Worm (Caenorhabditis elegans): ENCODE measurements around the gene Y44F5A.1.

Y44F5A.1 gene

DNA sequence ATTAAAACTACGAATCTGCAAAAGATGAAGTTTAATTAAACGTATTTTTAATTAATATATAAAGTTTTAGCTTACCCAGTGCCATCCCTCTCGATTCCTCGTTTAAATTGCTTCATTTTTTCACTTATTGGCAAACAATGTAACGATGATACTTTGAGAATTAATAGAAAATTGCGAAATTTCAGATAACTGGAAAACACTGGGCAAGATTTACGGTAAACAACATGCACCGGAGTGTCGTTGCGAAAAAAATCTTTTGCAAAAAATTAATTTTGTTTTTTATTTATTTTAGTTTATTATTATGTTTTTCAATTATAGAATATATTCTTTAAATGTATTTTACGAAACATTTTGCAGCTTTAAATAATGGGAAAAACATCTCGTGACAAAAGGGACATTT lies 43.4 kb downstream of the Y44F5A.1 start, which contains the start of the genes pelo-1 and R74.7 (continued):
- TF ChIP-seq zip-11 (GFP tag; IDR thresholded peaks at IDR 0.05), result no peak
- no peak for TF ChIP-seq T26A8.4 (GFP tag; IDR thresholded peaks at IDR 0.05)
- TF ChIP-seq hlh-11 (tag; optimal IDR thresholded peaks at IDR 0.05), result no peak
- no peak for TF ChIP-seq dmd-9 (GFP tag; IDR thresholded peaks at IDR 0.05)
- no peak for TF ChIP-seq nhr-102 (tag; optimal IDR thresholded peaks at IDR 0.05)
- no peak for TF ChIP-seq madf-9 (GFP tag; conservative IDR thresholded peaks at IDR 0.05)
- TF ChIP-seq lin-15B (tag; optimal IDR thresholded peaks at IDR 0.05), result no peak
- no peak for TF ChIP-seq ZK546.5 (tag; optimal IDR thresholded peaks at IDR 0.05)
- TF ChIP-seq snpc-1.2 (GFP tag; IDR thresholded peaks at IDR 0.05), result no peak
- TF ChIP-seq dve-1 (tag; optimal IDR thresholded peaks at IDR 0.05; ENCODE audit: insufficient read depth), result no peak
- TF ChIP-seq zip-2 (tag; optimal IDR thresholded peaks at IDR 0.05), result peak; percentile 2
- TF ChIP-seq aly-2 (tag; optimal IDR thresholded peaks at IDR 0.05), result no peak
- TF ChIP-seq pha-4 (GFP tag; IDR thresholded peaks at IDR 0.05), result no peak
- no peak for TF ChIP-seq pha-4 (tag; optimal IDR thresholded peaks at IDR 0.05)
- no peak for TF ChIP-seq arid-1 (GFP tag; conservative IDR thresholded peaks at IDR 0.05)
- no peak for TF ChIP-seq vab-7 (GFP tag; IDR thresholded peaks at IDR 0.05)
- no peak for TF ChIP-seq mep-1 (tag; optimal IDR thresholded peaks at IDR 0.05)
- TF ChIP-seq nhr-77 (tag; optimal IDR thresholded peaks at IDR 0.05), result peak; percentile 11
- TF ChIP-seq unc-39 (tag; optimal IDR thresholded peaks at IDR 0.05), result no peak
- no peak for TF ChIP-seq D1046.2 (GFP tag; IDR thresholded peaks at IDR 0.05)

DNA sequence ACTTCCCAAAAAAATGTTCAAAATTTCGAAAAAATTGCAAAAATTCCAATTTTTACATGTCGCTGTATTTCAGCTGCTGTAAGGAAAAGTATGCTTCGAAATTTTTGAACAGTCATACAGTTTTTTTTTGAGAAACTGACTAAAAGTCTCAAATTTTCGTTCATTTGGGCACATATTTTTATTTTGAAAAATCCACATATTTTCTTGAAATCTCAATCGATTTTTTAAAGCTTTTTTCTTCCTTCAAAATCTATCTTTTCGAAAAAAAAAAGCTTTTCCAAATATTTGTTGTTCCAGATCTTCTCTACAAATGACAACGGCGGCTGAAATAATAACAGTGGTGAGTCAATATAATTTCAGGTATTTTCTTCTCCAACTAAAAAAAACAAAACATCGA lies 50.5 kb downstream of the Y44F5A.1 start, which contains the start of gene asd-1:
Gene asd-1 (plus strand): TSS at position 298 of the 397 bp plus-strand sequence.
- TF ChIP-seq hif-1 (tag; optimal IDR thresholded peaks at IDR 0.05) (no peak), nhr-102 (tag; optimal IDR thresholded peaks at IDR 0.05) (no peak), ZK337.2 (GFP tag; IDR thresholded peaks at IDR 0.05) (no peak), mes-2 (tag; optimal IDR thresholded peaks at IDR 0.05; ENCODE audit: poor library complexity, severe bottlenecking) (no peak), duxl-1 (tag; optimal IDR thresholded peaks at IDR 0.05; ENCODE audit: poor library complexity) (no peak), zfp-2 (tag; optimal IDR thresholded peaks at IDR 0.05) (no peak), madf-5 (GFP tag; IDR thresholded peaks at IDR 0.05) (no peak), skn-1 (tag; optimal IDR thresholded peaks at IDR 0.05) (no peak), lsy-2 (tag; optimal IDR thresholded peaks at IDR 0.05) (no peak), saeg-2 (GFP tag; IDR thresholded peaks at IDR 0.05) (no peak), ceh-28 (tag; optimal IDR thresholded peaks at IDR 0.05) (no peak), aha-1 (tag) (no peak), fkh-10 (GFP tag; optimal IDR thresholded peaks at IDR 0.05) (no peak), nhr-28 (tag; optimal IDR thresholded peaks at IDR 0.05) (no peak), D1046.2 (GFP tag; IDR thresholded peaks at IDR 0.05) (no peak), zip-11 (GFP tag; IDR thresholded peaks at IDR 0.05) (no peak), Y48G9A.11 (GFP tag; IDR thresholded peaks at IDR 0.05) (no peak), aly-2 (tag; optimal IDR thresholded peaks at IDR 0.05) (no peak)

DNA sequence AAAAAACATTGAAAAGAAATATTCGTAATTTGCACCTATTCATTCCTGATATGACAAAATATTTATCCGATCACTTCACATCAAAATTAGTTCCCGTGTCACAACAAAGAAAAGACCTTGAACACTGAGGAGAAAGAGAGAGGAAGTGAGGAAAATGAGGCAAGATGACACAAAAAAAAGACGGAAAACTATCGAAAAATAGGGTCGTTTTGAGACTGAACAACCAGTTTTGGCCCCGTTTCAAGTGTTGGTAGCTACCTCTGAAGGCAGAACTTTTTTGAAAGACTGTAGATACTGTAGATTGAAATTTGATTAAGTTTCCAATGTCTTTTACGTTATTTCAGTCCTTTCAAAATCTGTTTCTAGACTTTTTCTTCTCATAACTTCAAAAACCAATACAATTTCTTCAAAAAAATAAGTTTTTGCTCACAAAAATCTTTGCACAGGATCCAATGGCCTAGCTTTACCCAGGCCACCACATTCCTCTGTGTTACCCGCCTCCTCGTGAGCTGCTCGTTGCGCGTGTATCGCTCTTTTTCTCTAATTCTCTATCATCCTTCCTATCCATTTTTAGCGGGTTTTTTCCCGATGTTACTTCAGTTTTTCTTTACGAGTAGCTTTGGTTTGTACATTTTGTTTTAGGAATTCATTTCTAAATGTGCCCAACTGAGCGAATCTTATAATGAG lies 51.0 kb downstream of the Y44F5A.1 start:
- TF ChIP-seq nhr-77 (tag; optimal IDR thresholded peaks at IDR 0.05), result no peak
- TF ChIP-seq F49E8.2 (tag; optimal IDR thresholded peaks at IDR 0.05; ENCODE audit: borderline replicate concordance), result no peak
- no peak for TF ChIP-seq nhr-48 (tag; optimal IDR thresholded peaks at IDR 0.05)
- peak; percentile 95 for TF ChIP-seq hlh-30 (tag; optimal IDR thresholded peaks at IDR 0.05; ENCODE audit: insufficient read depth)
- peak; percentile 12 for TF ChIP-seq fkh-10 (GFP tag; optimal IDR thresholded peaks at IDR 0.05)
- TF ChIP-seq daf-16 (GFP tag; optimal IDR thresholded peaks at IDR 0.05), result no peak
- TF ChIP-seq daf-16 (tag; optimal IDR thresholded peaks at IDR 0.05), result no peak
- TF ChIP-seq tra-1 (GFP tag; IDR thresholded peaks at IDR 0.05), result no peak
- no peak for TF ChIP-seq ztf-7 (tag; optimal IDR thresholded peaks at IDR 0.05)
- TF ChIP-seq lin-39 (tag; optimal IDR thresholded peaks at IDR 0.05), result no peak
- no peak for TF ChIP-seq ztf-11 (tag; optimal IDR thresholded peaks at IDR 0.05)
- peak; percentile 68 for TF ChIP-seq hmg-1.1 (GFP tag; IDR thresholded peaks at IDR 0.05)
- peak; percentile 45 for TF ChIP-seq unc-130 (GFP tag; optimal IDR thresholded peaks at IDR 0.05)
- TF ChIP-seq hif-1 (tag; optimal IDR thresholded peaks at IDR 0.05), result peak in 1 of 2 experiments; percentile 67
- TF ChIP-seq dve-1 (tag; optimal IDR thresholded peaks at IDR 0.05; ENCODE audit: insufficient read depth), result no peak
- TF ChIP-seq lin-13 (GFP tag; optimal IDR thresholded peaks at IDR 0.05), result no peak
- TF ChIP-seq Y5F2A.4 (GFP tag; optimal IDR thresholded peaks at IDR 0.05), result no peak
- TF ChIP-seq duxl-1 (tag; optimal IDR thresholded peaks at IDR 0.05; ENCODE audit: poor library complexity), result no peak
- no peak for TF ChIP-seq ceh-62 (tag; optimal IDR thresholded peaks at IDR 0.05)
- TF ChIP-seq zfp-3 (GFP tag; conservative IDR thresholded peaks at IDR 0.05), result no peak

Measured in whole organism, L4 larva.